Worm (Caenorhabditis elegans) whole organism, young adult: ENCODE measurements around the gene Y73B6BL.31.

Source experiments
- B0019.2 ChIP-seq: fragments of 200-800 bp; sonication (Bioruptor generic); conservative IDR thresholded peaks from 2 replicates; pipeline ENCODE4 v1.3.6; 2022; ENCODE audit warnings: missing genetic modification reagents, missing genetic modification characterization, missing compliant biosample characterization
- B0261.1 ChIP-seq: sonication (generic microtip); optimal IDR thresholded peaks from 2 replicates; lab custom pipeline; 2016; ENCODE audit warnings: mild to moderate bottlenecking, missing genetic modification characterization, moderate library complexity, missing compliant biosample characterization
- C06A6.2 ChIP-seq: fragments of 200-800 bp; sonication (Bioruptor generic); conservative IDR thresholded peaks from 2 replicates; pipeline ENCODE4 v1.3.6; 2022; ENCODE audit warnings: missing genetic modification characterization, missing compliant biosample characterization
- F10E7.11 ChIP-seq: sonication (generic microtip); optimal IDR thresholded peaks from 2 replicates; lab custom pipeline; 2017; ENCODE audit warnings: mild to moderate bottlenecking, missing genetic modification characterization, moderate library complexity, missing compliant biosample characterization
- F22D6.2 ChIP-seq: sonication (generic microtip); optimal IDR thresholded peaks from 2 replicates; lab custom pipeline; 2016; ENCODE audit warnings: mild to moderate bottlenecking, missing genetic modification characterization, missing compliant biosample characterization
- F23B12.7 ChIP-seq: sonication (generic microtip); optimal IDR thresholded peaks from 2 replicates; lab custom pipeline; 2017; ENCODE audit warnings: missing genetic modification characterization, mild to moderate bottlenecking, missing compliant biosample characterization, antibody characterized with exemption, moderate library complexity; ENCODE audit not compliant: insufficient read depth
- F33H1.4 ChIP-seq: fragments of 200-800 bp; sonication (Bioruptor generic); IDR thresholded peaks from 2 replicates; pipeline ENCODE4 v1.3.6; 2022; ENCODE audit warnings: missing genetic modification reagents, missing genetic modification characterization, missing compliant biosample characterization
- F37B4.10 ChIP-seq: fragments of 200-800 bp; sonication (Bioruptor generic); IDR thresholded peaks from 2 replicates; pipeline ENCODE4 v1.3.6; 2022; ENCODE audit warnings: missing genetic modification characterization, missing compliant biosample characterization
- F57C9.4 ChIP-seq: sonication (generic microtip); optimal IDR thresholded peaks from 2 replicates; lab custom pipeline; 2017; ENCODE audit warnings: mild to moderate bottlenecking, missing genetic modification characterization, missing compliant biosample characterization
- K11D2.4 ChIP-seq: fragments of 200-800 bp; sonication (Bioruptor generic); IDR thresholded peaks from 2 replicates; pipeline ENCODE4 v1.3.6; 2022; ENCODE audit warnings: missing genetic modification reagents, missing genetic modification characterization, missing compliant biosample characterization
- K12H6.12 ChIP-seq: fragments of 200-800 bp; sonication (Bioruptor generic); optimal IDR thresholded peaks from 2 replicates; lab custom pipeline; 2018; ENCODE audit warnings: mild to moderate bottlenecking, missing genetic modification characterization, missing compliant biosample characterization
- T26A5.8 ChIP-seq: sonication (generic microtip); optimal IDR thresholded peaks from 2 replicates; lab custom pipeline; 2016; ENCODE audit warnings: missing genetic modification characterization, missing compliant biosample characterization
- Y53F4B.3 ChIP-seq: fragments of 200-800 bp; sonication (Bioruptor generic); IDR thresholded peaks from 2 replicates; pipeline ENCODE4 v1.3.6; 2022; ENCODE audit warnings: missing genetic modification reagents, missing genetic modification characterization, missing compliant biosample characterization
- Y56A3A.18 ChIP-seq: fragments of 200-800 bp; sonication (Bioruptor generic); IDR thresholded peaks from 2 replicates; pipeline ENCODE4 v1.3.6; 2022; ENCODE audit warnings: missing genetic modification reagents, missing genetic modification characterization, missing compliant biosample characterization
- Y67H2A.10 ChIP-seq: fragments of 200-800 bp; sonication (Bioruptor generic); conservative IDR thresholded peaks from 2 replicates; pipeline ENCODE4 v1.3.6; 2022; ENCODE audit warnings: missing genetic modification reagents, missing genetic modification characterization, missing compliant biosample characterization
- aptf-2 ChIP-seq: fragments of 200-800 bp; sonication (Bioruptor generic); conservative IDR thresholded peaks from 2 replicates; pipeline ENCODE4 v1.3.6; 2022; ENCODE audit warnings: missing genetic modification reagents, missing genetic modification characterization, missing compliant biosample characterization
- atf-7 ChIP-seq: sonication (generic microtip); optimal IDR thresholded peaks from 2 replicates; lab custom pipeline; 2017; ENCODE audit warnings: mild to moderate bottlenecking, missing genetic modification characterization, missing compliant biosample characterization
- attf-5 ChIP-seq: fragments of 200-800 bp; sonication (Bioruptor generic); optimal IDR thresholded peaks from 2 replicates; lab custom pipeline; 2018; ENCODE audit warnings: mild to moderate bottlenecking, missing genetic modification characterization, missing compliant biosample characterization
- bed-2 ChIP-seq: fragments of 200-800 bp; sonication (Bioruptor generic); IDR thresholded peaks from 2 replicates; pipeline ENCODE4 v1.3.6; 2022; ENCODE audit warnings: missing genetic modification reagents, missing genetic modification characterization, missing compliant biosample characterization
- ccch-3 ChIP-seq: fragments of 200-800 bp; sonication (Bioruptor generic); optimal IDR thresholded peaks from 2 replicates; lab custom pipeline; 2018; ENCODE audit warnings: mild to moderate bottlenecking, missing genetic modification characterization, missing compliant biosample characterization
- cebp-1 ChIP-seq, 2 experiments: fragments of 200-800 bp in 1 of 2; sonication (Bioruptor generic) in 1 of 2; sonication (generic microtip) in 1 of 2; IDR thresholded peaks in 1 of 2; optimal IDR thresholded peaks in 1 of 2; 2 replicates each; pipeline versions ENCODE4 v1.3.6 to Lab custom; 2017 to 2022; ENCODE audit warnings: missing compliant biosample characterization in 2 of 2, missing genetic modification characterization in 2 of 2, mild to moderate bottlenecking in 1 of 2, missing genetic modification reagents in 1 of 2, moderate library complexity in 1 of 2
- ceh-100 ChIP-seq: fragments of 200-800 bp; sonication (Bioruptor generic); IDR thresholded peaks from 2 replicates; pipeline ENCODE4 v1.3.6; 2022; ENCODE audit warnings: missing genetic modification reagents, missing genetic modification characterization, missing compliant biosample characterization
- ceh-58 ChIP-seq: fragments of 200-800 bp; sonication (Bioruptor generic); IDR thresholded peaks from 2 replicates; pipeline ENCODE4 v1.3.6; 2022; ENCODE audit warnings: missing genetic modification characterization, missing compliant biosample characterization
- ceh-79 ChIP-seq: sonication (generic microtip); optimal IDR thresholded peaks from 2 replicates; lab custom pipeline; 2017; ENCODE audit warnings: mild to moderate bottlenecking, missing genetic modification characterization, missing compliant biosample characterization
- die-1 ChIP-seq: sonication (generic microtip); optimal IDR thresholded peaks from 2 replicates; lab custom pipeline; 2016; ENCODE audit warnings: missing genotype, mild to moderate bottlenecking, missing genetic modification characterization, missing compliant biosample characterization
- dox-1 ChIP-seq: fragments of 200-800 bp; sonication (Bioruptor generic); IDR thresholded peaks from 2 replicates; pipeline ENCODE4 v1.3.6; 2022; ENCODE audit warnings: missing genetic modification reagents, missing genetic modification characterization, missing compliant biosample characterization
- egl-18 ChIP-seq: fragments of 200-800 bp; sonication (Bioruptor generic); IDR thresholded peaks from 2 replicates; pipeline ENCODE4 v1.3.6; 2022; ENCODE audit warnings: missing genetic modification reagents, missing genetic modification characterization, missing compliant biosample characterization
- hmg-1.2 ChIP-seq: fragments of 200-800 bp; sonication (Bioruptor generic); IDR thresholded peaks from 2 replicates; pipeline ENCODE4 v1.3.6; 2022; ENCODE audit warnings: missing genetic modification reagents, missing genetic modification characterization, missing compliant biosample characterization
- hmg-20 ChIP-seq: fragments of 200-800 bp; sonication (Bioruptor generic); IDR thresholded peaks from 2 replicates; pipeline ENCODE4 v1.3.6; 2022; ENCODE audit warnings: missing genetic modification reagents, missing genetic modification characterization, missing compliant biosample characterization
- lag-1 ChIP-seq: fragments of 200-800 bp; sonication (Bioruptor generic); IDR thresholded peaks from 2 replicates; pipeline ENCODE4 v1.3.6; 2022; ENCODE audit warnings: missing genetic modification reagents, missing genetic modification characterization, missing compliant biosample characterization
- let-607 ChIP-seq, 2 experiments: fragments of 200-800 bp in 1 of 2; sonication (Bioruptor generic) in 1 of 2; sonication (generic microtip) in 1 of 2; optimal IDR thresholded peaks; 2 replicates each; lab custom pipeline; 2016 to 2018; ENCODE audit warnings: mild to moderate bottlenecking in 2 of 2, missing compliant biosample characterization in 2 of 2, missing genetic modification characterization in 2 of 2, moderate library complexity in 2 of 2, missing genotype in 1 of 2
- lsl-1 ChIP-seq: fragments of 200-800 bp; sonication (Bioruptor generic); optimal IDR thresholded peaks from 2 replicates; lab custom pipeline; 2018; ENCODE audit warnings: mild to moderate bottlenecking, missing genetic modification characterization, moderate library complexity, missing compliant biosample characterization
- lsy-27 ChIP-seq: sonication (generic microtip); optimal IDR thresholded peaks from 2 replicates; lab custom pipeline; 2017; ENCODE audit warnings: missing genetic modification characterization, mild to moderate bottlenecking, missing compliant biosample characterization, antibody characterized with exemption, missing genotype, borderline replicate concordance; ENCODE audit not compliant: insufficient read depth
- madf-3 ChIP-seq: fragments of 200-800 bp; sonication (Bioruptor generic); IDR thresholded peaks from 2 replicates; pipeline ENCODE4 v1.3.6; 2022; ENCODE audit warnings: missing genetic modification reagents, missing genetic modification characterization, missing compliant biosample characterization
- madf-6 ChIP-seq: fragments of 200-800 bp; sonication (Bioruptor generic); IDR thresholded peaks from 2 replicates; pipeline ENCODE4 v1.3.6; 2022; ENCODE audit warnings: missing genetic modification reagents, missing genetic modification characterization, missing compliant biosample characterization
- madf-8 ChIP-seq: fragments of 200-800 bp; sonication (Bioruptor generic); conservative IDR thresholded peaks from 2 replicates; pipeline ENCODE4 v1.3.6; 2022; ENCODE audit warnings: missing genetic modification reagents, missing genetic modification characterization, missing compliant biosample characterization
- mes-4 ChIP-seq: sonication (generic microtip); optimal IDR thresholded peaks from 2 replicates; lab custom pipeline; 2016; ENCODE audit warnings: missing genotype, missing genetic modification characterization, missing compliant biosample characterization
- nhr-80 ChIP-seq: sonication (generic microtip); optimal IDR thresholded peaks from 2 replicates; lab custom pipeline; 2016; ENCODE audit warnings: missing genetic modification characterization, missing compliant biosample characterization
- pha-4 ChIP-seq: fragments of 150-350 bp; sonication (generic microtip); optimal IDR thresholded peaks from 2 replicates; lab custom pipeline; 2014; ENCODE audit warnings: missing biosample characterization, missing genetic modification reagents, missing genetic modification characterization
- rpc-1 ChIP-seq, 2 experiments: fragments of 150-350 bp in 1 of 2; sonication (generic microtip) in 1 of 2; optimal IDR thresholded peaks; 2 replicates each; lab custom pipeline; 2014 to 2018; ENCODE audit warnings: missing biosample characterization in 1 of 2, missing genetic modification characterization in 1 of 2, missing genetic modification reagents in 1 of 2, missing genotype in 1 of 2
- snpc-4 ChIP-seq, 5 experiments: fragments of 150-350 bp in 1 of 5; sonication (generic microtip) in 4 of 5; optimal IDR thresholded peaks; 2 replicates each; lab custom pipeline; 2014 to 2018; ENCODE audit warnings: missing genetic modification characterization in 5 of 5, missing biosample characterization in 3 of 5, antibody characterized with exemption in 2 of 5, mild to moderate bottlenecking in 2 of 5, missing compliant biosample characterization in 2 of 5, missing genotype in 2 of 5, moderate library complexity in 2 of 5, missing genetic modification reagents in 1 of 5
- somi-1 ChIP-seq: fragments of 200-800 bp; sonication (Bioruptor generic); optimal IDR thresholded peaks from 2 replicates; lab custom pipeline; 2018; ENCODE audit warnings: mild to moderate bottlenecking, missing genetic modification characterization, missing compliant biosample characterization
- unc-62 ChIP-seq: fragments of 150-350 bp; optimal IDR thresholded peaks from 2 replicates; lab custom pipeline; 2014; ENCODE audit warnings: missing biosample characterization, missing genetic modification reagents, missing genetic modification characterization
- ztf-18 ChIP-seq: sonication (generic microtip); optimal IDR thresholded peaks from 2 replicates; lab custom pipeline; 2016; ENCODE audit warnings: missing genotype, mild to moderate bottlenecking, missing genetic modification characterization, missing compliant biosample characterization
- ztf-26 ChIP-seq: sonication (generic microtip); optimal IDR thresholded peaks from 2 replicates; lab custom pipeline; 2017; ENCODE audit warnings: missing genetic modification characterization, missing compliant biosample characterization

Gene Y73B6BL.31

ce11 chrIV:6419031-6419582 is 22.6 kb upstream of the Y73B6BL.31 start, which contains the start of the genes Y73B6BL.23 and htp-2:
Gene Y73B6BL.23 (minus strand): TSS chrIV:6419081.
Gene htp-2 (plus strand): TSS chrIV:6419522.
- TF ChIP-seq dox-1 (no peak), lsl-1 (GFP tag; lab: Kevin White, UChicago) (peak; percentile 83), F10E7.11 (tag; lab: Kevin White, UChicago) (no peak), B0261.1 (tag; lab: Kevin White, UChicago) (no peak), snpc-4 (GFP tag; optimal IDR thresholded peaks at IDR 0.05; lab: Kevin White, UChicago) (no peak), snpc-4 (tag; optimal IDR thresholded peaks at IDR 0.05; lab: Kevin White, UChicago) (peak in 2 of 4 experiments; percentile 40 to 73), pha-4 (no peak), madf-3 (GFP tag; lab: Robert Waterston, UW) (no peak), F37B4.10 (GFP tag; lab: Robert Waterston, UW) (no peak), madf-6 (GFP tag; lab: Robert Waterston, UW) (peak; percentile 13; the same call in 1 of the 2 replicates), let-607 (tag; optimal IDR thresholded peaks at IDR 0.05; lab: Kevin White, UChicago) (no peak), K11D2.4 (no peak), ztf-18 (no peak), F33H1.4 (peak; percentile 68), nhr-80 (tag; lab: Kevin White, UChicago) (no peak), F23B12.7 (tag; lab: Kevin White, UChicago) (no peak), aptf-2 (GFP tag; lab: Robert Waterston, UW) (no peak), C06A6.2 (GFP tag; lab: Robert Waterston, UW) (no peak), Y53F4B.3 (GFP tag; lab: Robert Waterston, UW) (no peak), F22D6.2 (tag; lab: Kevin White, UChicago) (no peak)

- TF ChIP-seq F57C9.4: no peak
- TF ChIP-seq B0019.2 (GFP tag; lab: Robert Waterston, UW): peak; percentile 78
- peak; percentile 95 for TF ChIP-seq madf-8 (GFP tag; lab: Robert Waterston, UW)
- TF ChIP-seq ceh-79 (tag; lab: Kevin White, UChicago): no peak
- no peak for TF ChIP-seq rpc-1 (optimal IDR thresholded peaks at IDR 0.05; lab: Kevin White, UChicago)
- no peak for TF ChIP-seq rpc-1 (tag; optimal IDR thresholded peaks at IDR 0.05; lab: Kevin White, UChicago)
- no peak for TF ChIP-seq die-1
- no peak for TF ChIP-seq egl-18 (GFP tag; lab: Robert Waterston, UW)
- no peak for TF ChIP-seq aptf-2 (GFP tag; lab: Robert Waterston, UW)
- TF ChIP-seq let-607 (tag; optimal IDR thresholded peaks at IDR 0.05; lab: Kevin White, UChicago): no peak
- no peak for TF ChIP-seq mes-4 (tag; lab: Kevin White, UChicago)
- TF ChIP-seq dox-1: peak; percentile 89
- TF ChIP-seq K12H6.12 (tag; lab: Kevin White, UChicago): no peak
- no peak for TF ChIP-seq hmg-20 (GFP tag; lab: Robert Waterston, UW)
- TF ChIP-seq unc-62 (GFP tag; lab: Kevin White, UChicago): no peak
- no peak for TF ChIP-seq ccch-3
- no peak for TF ChIP-seq atf-7 (tag; lab: Kevin White, UChicago)
- TF ChIP-seq bed-2 (GFP tag; lab: Robert Waterston, UW): no peak
- no peak for TF ChIP-seq T26A5.8 (tag; lab: Kevin White, UChicago)
- no peak for TF ChIP-seq Y56A3A.18 (GFP tag; lab: Robert Waterston, UW)
- TF ChIP-seq Y67H2A.10 (GFP tag; lab: Robert Waterston, UW): 0 out of 2 replicates have a peak, but pooled peaks have one; percentile 25
- no peak for TF ChIP-seq lsy-27
- TF ChIP-seq somi-1 (GFP tag; lab: Kevin White, UChicago): no peak
- no peak for TF ChIP-seq attf-5 (GFP tag; lab: Kevin White, UChicago)
- no peak for TF ChIP-seq cebp-1 (GFP tag; IDR thresholded peaks at IDR 0.05; lab: Robert Waterston, UW)
- TF ChIP-seq cebp-1 (tag; optimal IDR thresholded peaks at IDR 0.05; lab: Kevin White, UChicago): no peak
- TF ChIP-seq ceh-58 (GFP tag; lab: Robert Waterston, UW): no peak
- no peak for TF ChIP-seq ztf-26
- TF ChIP-seq F23B12.7 (tag; lab: Kevin White, UChicago): no peak
- TF ChIP-seq lag-1 (GFP tag; lab: Robert Waterston, UW): no peak
- no peak for TF ChIP-seq madf-3 (GFP tag; lab: Robert Waterston, UW)
- TF ChIP-seq hmg-1.2: peak; percentile 67
- 0 out of 2 replicates have a peak, but pooled peaks have one; percentile 17 for TF ChIP-seq ceh-100
These were observed 20.5 kb upstream of the Y73B6BL.31 start, which contains the start of gene puf-11 for ce11 chrIV:6421183-6421635. Gene puf-11 (plus strand): TSS chrIV:6421585.
